Worm (Caenorhabditis elegans) whole organism, midembryonic: ENCODE results near the gene ugtp-1.

Experiments used
- T22C8.4 ChIP-seq: fragments of 200-800 bp; sonication (Bioruptor generic); IDR thresholded peaks from 2 replicates; pipeline ENCODE4 v1.3.6; 2022; ENCODE audit warnings: missing genetic modification characterization, missing compliant biosample characterization
- cog-1 ChIP-seq: sonication (generic microtip); optimal IDR thresholded peaks from 2 replicates; lab custom pipeline; 2016; ENCODE audit warnings: missing genetic modification characterization, missing compliant biosample characterization
- flt-1 ChIP-seq: fragments of 200-800 bp; sonication (Bioruptor generic); IDR thresholded peaks from 2 replicates; pipeline ENCODE4 v1.3.6; 2022; ENCODE audit warnings: missing genetic modification characterization, missing compliant biosample characterization
- med-1 ChIP-seq: sonication (generic microtip); optimal IDR thresholded peaks from 2 replicates; lab custom pipeline; 2017; ENCODE audit warnings: missing genetic modification characterization, mild to moderate bottlenecking, missing compliant biosample characterization, antibody characterized with exemption, missing genetic modification reagents; ENCODE audit not compliant: insufficient read depth
- ref-1 ChIP-seq: fragments of 200-800 bp; sonication (Bioruptor generic); conservative IDR thresholded peaks from 2 replicates; pipeline ENCODE4 v1.3.6; 2022; ENCODE audit warnings: missing genetic modification reagents, missing genetic modification characterization, missing compliant biosample characterization
- ztf-29 ChIP-seq: fragments of 200-800 bp; sonication (Bioruptor generic); IDR thresholded peaks from 2 replicates; pipeline ENCODE4 v1.3.6; 2022; ENCODE audit warnings: missing genetic modification reagents, missing genetic modification characterization, missing compliant biosample characterization

ce11 chrIII:8719769-8720252 is 30.7 kb downstream of the ugtp-1 start, which contains the start of gene hipr-1:
- TF ChIP-seq flt-1 (GFP tag; lab: Robert Waterston, UW) (no peak), med-1 (GFP tag; lab: Kevin White, UChicago) (no peak), ztf-29 (GFP tag; lab: Robert Waterston, UW) (no peak), T22C8.4 (GFP tag; lab: Robert Waterston, UW) (no peak), cog-1 (tag; lab: Kevin White, UChicago) (no peak), ref-1 (GFP tag; lab: Robert Waterston, UW) (no peak)
